Worm (Caenorhabditis elegans): ENCODE data around the gene ptd-2.

Gene ptd-2

ce11 chrV:9249932-9250331 is at the start of gene ptd-2:
TSS of gene ptd-2 (plus strand) at chrV:9250232.
- TF ChIP-seq him-1 (tag; optimal IDR thresholded peaks at IDR 0.05) (no peak), dao-5 (tag; optimal IDR thresholded peaks at IDR 0.05) (no peak), W03F9.2 (tag; optimal IDR thresholded peaks at IDR 0.05) (no peak)

- TF ChIP-seq dao-5 (tag; optimal IDR thresholded peaks at IDR 0.05) (no peak), him-1 (tag; optimal IDR thresholded peaks at IDR 0.05) (no peak), W03F9.2 (tag; optimal IDR thresholded peaks at IDR 0.05) (no peak)
Observed at ce11 chrV:9202710-9203109, 47.3 kb upstream of the ptd-2 start, which contains the start of gene asp-2. TSS of gene asp-2 (plus strand) at chrV:9203077.

ce11 chrV:9207377-9207776 is 42.7 kb upstream of the ptd-2 start, which contains the start of gene inx-10:
TSS of gene inx-10 (minus strand) at chrV:9207477.
- no peak for TF ChIP-seq W03F9.2 (tag; optimal IDR thresholded peaks at IDR 0.05)
- TF ChIP-seq dao-5 (tag; optimal IDR thresholded peaks at IDR 0.05): no peak
- no peak for TF ChIP-seq him-1 (tag; optimal IDR thresholded peaks at IDR 0.05)

- TF ChIP-seq him-1 (tag; optimal IDR thresholded peaks at IDR 0.05) (no peak), W03F9.2 (tag; optimal IDR thresholded peaks at IDR 0.05) (no peak), dao-5 (tag; optimal IDR thresholded peaks at IDR 0.05) (no peak)
Observed at ce11 chrV:9208878-9209277, 41.2 kb upstream of the ptd-2 start.

- TF ChIP-seq dao-5 (tag; optimal IDR thresholded peaks at IDR 0.05): no peak
- no peak for TF ChIP-seq him-1 (tag; optimal IDR thresholded peaks at IDR 0.05)
- peak; percentile 55 for TF ChIP-seq W03F9.2 (tag; optimal IDR thresholded peaks at IDR 0.05)
Observed at ce11 chrV:9212499-9212898, 37.5 kb upstream of the ptd-2 start.

- TF ChIP-seq W03F9.2 (tag; optimal IDR thresholded peaks at IDR 0.05) (no peak), him-1 (tag; optimal IDR thresholded peaks at IDR 0.05) (no peak), dao-5 (tag; optimal IDR thresholded peaks at IDR 0.05) (no peak)
Observed at ce11 chrV:9213554-9213953, 36.5 kb upstream of the ptd-2 start, which contains the start of gene mdt-27. TSS of gene mdt-27 (minus strand) at chrV:9213654.

ce11 chrV:9217158-9217557 is 32.9 kb upstream of the ptd-2 start, which contains the start of gene pacs-1:
TSS of gene pacs-1 (minus strand) at chrV:9217258.
- TF ChIP-seq him-1 (tag; optimal IDR thresholded peaks at IDR 0.05): no peak
- TF ChIP-seq W03F9.2 (tag; optimal IDR thresholded peaks at IDR 0.05): no peak
- TF ChIP-seq dao-5 (tag; optimal IDR thresholded peaks at IDR 0.05): no peak

- no peak for TF ChIP-seq W03F9.2 (tag; optimal IDR thresholded peaks at IDR 0.05)
- TF ChIP-seq him-1 (tag; optimal IDR thresholded peaks at IDR 0.05): no peak
- TF ChIP-seq dao-5 (tag; optimal IDR thresholded peaks at IDR 0.05): no peak
Observed at ce11 chrV:9218214-9218613, 31.8 kb upstream of the ptd-2 start.

ce11 chrV:9218655-9219389 is 31.2 kb upstream of the ptd-2 start:
- TF ChIP-seq him-1 (tag; optimal IDR thresholded peaks at IDR 0.05) (peak; percentile 57), dao-5 (tag; optimal IDR thresholded peaks at IDR 0.05) (no peak), W03F9.2 (tag; optimal IDR thresholded peaks at IDR 0.05) (no peak)

ce11 chrV:9219390-9219733 is 30.7 kb upstream of the ptd-2 start:
- TF ChIP-seq dao-5 (tag; optimal IDR thresholded peaks at IDR 0.05) (no peak), him-1 (tag; optimal IDR thresholded peaks at IDR 0.05) (no peak), W03F9.2 (tag; optimal IDR thresholded peaks at IDR 0.05) (no peak)

ce11 chrV:9220444-9220843 is 29.6 kb upstream of the ptd-2 start:
- TF ChIP-seq him-1 (tag; optimal IDR thresholded peaks at IDR 0.05) (no peak), dao-5 (tag; optimal IDR thresholded peaks at IDR 0.05) (no peak), W03F9.2 (tag; optimal IDR thresholded peaks at IDR 0.05) (no peak)

ce11 chrV:9221566-9221965 is 28.5 kb upstream of the ptd-2 start, which contains the start of gene grd-6:
TSS of gene grd-6 (plus strand) at chrV:9221866.
- TF ChIP-seq W03F9.2 (tag; optimal IDR thresholded peaks at IDR 0.05) (no peak), him-1 (tag; optimal IDR thresholded peaks at IDR 0.05) (no peak), dao-5 (tag; optimal IDR thresholded peaks at IDR 0.05) (no peak)

- TF ChIP-seq dao-5 (tag; optimal IDR thresholded peaks at IDR 0.05): no peak
- no peak for TF ChIP-seq him-1 (tag; optimal IDR thresholded peaks at IDR 0.05)
- no peak for TF ChIP-seq W03F9.2 (tag; optimal IDR thresholded peaks at IDR 0.05)
Observed at ce11 chrV:9222819-9223218, 27.2 kb upstream of the ptd-2 start.

- TF ChIP-seq dao-5 (tag; optimal IDR thresholded peaks at IDR 0.05) (no peak), him-1 (tag; optimal IDR thresholded peaks at IDR 0.05) (no peak), W03F9.2 (tag; optimal IDR thresholded peaks at IDR 0.05) (no peak)
Observed at ce11 chrV:9224377-9224776, 25.7 kb upstream of the ptd-2 start.

- TF ChIP-seq dao-5 (tag; optimal IDR thresholded peaks at IDR 0.05) (no peak), W03F9.2 (tag; optimal IDR thresholded peaks at IDR 0.05) (no peak)
Observed at ce11 chrV:9224981-9225380, 25.1 kb upstream of the ptd-2 start.

Measured in whole organism, L4/young adult.